Worm (Caenorhabditis elegans): ENCODE measurements around the gene cdk-11.1.
A peak's percentile ranks its signal among the peaks of the same experiment; 100 is the strongest.

The cdk-11.1 gene

DNA sequence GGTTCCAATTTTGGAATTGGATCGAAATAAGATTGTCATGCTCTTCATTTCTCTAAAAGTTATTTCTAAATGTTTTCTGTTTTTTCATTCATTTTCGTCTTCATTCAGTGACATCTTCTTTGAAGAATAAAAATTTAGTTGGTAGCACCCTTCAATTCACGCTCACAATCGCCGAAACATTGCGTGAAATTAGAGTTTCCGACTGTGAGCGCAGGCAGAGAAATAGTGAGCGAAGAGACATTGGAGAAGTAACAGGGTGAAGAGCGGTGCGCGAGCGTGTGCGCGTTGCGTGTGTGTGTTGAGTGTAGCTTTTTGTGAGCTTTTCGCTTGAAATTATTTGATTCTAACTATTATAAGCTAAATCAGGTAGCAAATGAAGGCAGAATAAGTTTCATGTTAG is 29.6 kb upstream of the cdk-11.1 start:
- peak; percentile 57 for TF ChIP-seq aha-1 (tag)
- TF ChIP-seq nhr-42 (GFP tag; IDR thresholded peaks at IDR 0.05): no peak
- no peak for TF ChIP-seq egl-27 (tag; optimal IDR thresholded peaks at IDR 0.05)
- peak in 1 of 2 experiments; percentile 11 for TF ChIP-seq hif-1 (tag; optimal IDR thresholded peaks at IDR 0.05)
- no peak for TF ChIP-seq daf-16 (GFP tag; optimal IDR thresholded peaks at IDR 0.05)
- TF ChIP-seq daf-16 (tag; optimal IDR thresholded peaks at IDR 0.05): peak; percentile 23
- peak; percentile 40 for TF ChIP-seq nhr-25 (tag; optimal IDR thresholded peaks at IDR 0.05; ENCODE audit: borderline replicate concordance, insufficient read depth)
- TF ChIP-seq cey-2 (tag; optimal IDR thresholded peaks at IDR 0.05; ENCODE audit: borderline replicate concordance, insufficient read depth): no peak
- peak; percentile 53 for TF ChIP-seq lin-13 (GFP tag; optimal IDR thresholded peaks at IDR 0.05)
- peak; percentile 57 for TF ChIP-seq nhr-28 (tag; optimal IDR thresholded peaks at IDR 0.05)
- peak; percentile 68 for TF ChIP-seq mep-1 (tag; optimal IDR thresholded peaks at IDR 0.05)
- no peak for TF ChIP-seq D1046.2 (GFP tag; IDR thresholded peaks at IDR 0.05)
- TF ChIP-seq hlh-30 (tag; optimal IDR thresholded peaks at IDR 0.05; ENCODE audit: insufficient read depth): peak; percentile 38
- no peak for TF ChIP-seq nhr-41 (GFP tag; IDR thresholded peaks at IDR 0.05)
- TF ChIP-seq dpl-1 (GFP tag; optimal IDR thresholded peaks at IDR 0.05): peak; percentile 18
- TF ChIP-seq madf-9 (GFP tag; conservative IDR thresholded peaks at IDR 0.05): no peak
- peak in 1 of 2 experiments; percentile 28 for TF ChIP-seq unc-62 (GFP tag; optimal IDR thresholded peaks at IDR 0.05 in 1 of 2)
- TF ChIP-seq unc-62 (tag; optimal IDR thresholded peaks at IDR 0.05): no peak
- no peak for TF ChIP-seq ceh-20 (GFP tag; IDR thresholded peaks at IDR 0.05)
- TF ChIP-seq nhr-77 (tag; optimal IDR thresholded peaks at IDR 0.05): peak; percentile 63
- TF ChIP-seq madf-5 (GFP tag; IDR thresholded peaks at IDR 0.05): no peak
- TF ChIP-seq ces-1 (GFP tag; optimal IDR thresholded peaks at IDR 0.05): no peak
- TF ChIP-seq dve-1 (tag; optimal IDR thresholded peaks at IDR 0.05; ENCODE audit: insufficient read depth): peak; percentile 50
- no peak for TF ChIP-seq ama-1 (optimal IDR thresholded peaks at IDR 0.05)
- peak; percentile 63 for TF ChIP-seq mes-2 (tag; optimal IDR thresholded peaks at IDR 0.05; ENCODE audit: poor library complexity, severe bottlenecking)
- TF ChIP-seq mdl-1 (tag; optimal IDR thresholded peaks at IDR 0.05): peak in 1 of 2 experiments; percentile 34
- peak; percentile 0 for TF ChIP-seq mxl-3 (GFP tag; optimal IDR thresholded peaks at IDR 0.05)
- TF ChIP-seq rbr-2 (tag; optimal IDR thresholded peaks at IDR 0.05): peak; percentile 48
- TF ChIP-seq nhr-6 (tag; optimal IDR thresholded peaks at IDR 0.05): peak; percentile 31
- peak; percentile 52 for TF ChIP-seq hmg-1.1 (GFP tag; IDR thresholded peaks at IDR 0.05)
- TF ChIP-seq spr-3 (GFP tag; optimal IDR thresholded peaks at IDR 0.05): no peak
- peak in 1 of 2 experiments; percentile 58 for TF ChIP-seq lsy-2 (tag; optimal IDR thresholded peaks at IDR 0.05)
- TF ChIP-seq zag-1 (tag; optimal IDR thresholded peaks at IDR 0.05): no peak
- TF ChIP-seq hlh-11 (tag; optimal IDR thresholded peaks at IDR 0.05): peak; percentile 50

- TF ChIP-seq snpc-1.2 (GFP tag; IDR thresholded peaks at IDR 0.05): no peak
- peak; percentile 80 for TF ChIP-seq ceh-28 (tag; optimal IDR thresholded peaks at IDR 0.05)
Observed at ce11 chrII:7670039-7670438, 29.0 kb upstream of the cdk-11.1 start.

DNA sequence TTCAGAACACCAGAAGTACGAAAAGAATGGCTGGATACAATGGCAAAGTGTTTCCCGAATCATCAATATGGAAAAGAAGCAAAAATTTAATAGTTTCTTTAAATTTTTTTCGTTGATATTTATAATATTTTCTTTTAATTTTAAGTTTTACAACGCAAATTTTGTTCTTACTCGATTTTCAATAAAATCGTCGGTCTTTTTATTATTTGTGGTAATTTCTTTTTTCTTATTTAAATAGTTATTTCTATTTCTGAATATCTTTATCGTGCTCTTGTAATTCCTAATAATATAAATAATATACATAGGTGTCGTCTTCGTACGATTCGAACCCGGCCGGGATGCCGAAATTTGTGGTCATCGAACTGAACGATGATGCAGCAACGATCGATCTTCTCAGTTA is 27.3 kb upstream of the cdk-11.1 start, which contains the start of gene lir-1:
Gene lir-1 (plus strand): TSS at position 301 of the 400 bp plus-strand sequence.
- TF ChIP-seq Y105C5A.15 (GFP tag; IDR thresholded peaks at IDR 0.05) (no peak), nhr-77 (tag; optimal IDR thresholded peaks at IDR 0.05) (no peak), T20F7.1 (GFP tag; optimal IDR thresholded peaks at IDR 0.05) (no peak), nhr-237 (tag; optimal IDR thresholded peaks at IDR 0.05) (no peak), nhr-48 (tag; optimal IDR thresholded peaks at IDR 0.05) (no peak), pqm-1 (tag; optimal IDR thresholded peaks at IDR 0.05) (no peak), fos-1 (tag; optimal IDR thresholded peaks at IDR 0.05) (no peak), gei-8 (GFP tag; optimal IDR thresholded peaks at IDR 0.05) (no peak)
